Fruit fly (Drosophila melanogaster): ENCODE data around the gene dpr16.

The dpr16 gene

DNA sequence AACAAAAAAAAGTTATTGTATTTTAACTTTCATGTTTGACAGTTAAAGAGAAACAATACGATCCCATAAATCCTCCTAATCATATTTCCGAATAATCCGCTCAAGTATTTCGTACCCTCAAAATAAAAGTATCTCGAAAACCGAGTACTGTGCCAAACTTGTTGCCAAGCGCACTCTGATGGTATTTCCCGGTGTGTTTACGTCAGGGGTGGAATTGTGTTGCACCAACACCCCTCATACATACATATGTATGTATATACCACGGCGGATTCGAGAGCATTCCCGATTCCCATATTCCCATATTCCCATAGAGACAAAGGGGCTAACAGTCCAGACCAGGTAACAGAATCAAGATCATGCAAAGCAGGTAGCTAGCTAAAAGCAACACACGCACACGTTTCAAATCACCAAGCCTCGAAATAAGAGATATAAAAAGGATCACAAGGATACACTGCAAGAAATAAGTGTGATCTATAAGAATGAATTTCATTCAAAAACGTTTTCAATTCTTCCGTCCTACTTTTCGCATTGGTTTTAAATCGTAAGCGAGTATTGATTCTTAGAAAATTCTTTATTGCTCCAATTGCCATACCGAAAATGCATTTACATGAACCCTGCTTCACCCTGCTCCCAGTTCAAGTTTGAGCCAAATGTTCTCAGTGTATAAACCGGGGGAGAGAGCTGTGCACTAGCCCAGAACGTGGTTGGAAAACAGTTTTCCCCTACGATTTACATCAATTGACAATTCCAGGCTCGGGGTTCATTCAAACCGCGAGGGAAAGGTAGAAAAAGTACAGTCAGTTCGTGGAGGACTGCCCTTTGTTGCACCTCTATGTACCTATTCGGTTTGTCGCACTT is 61.4 kb downstream of the dpr16 start (continued):
- TF ChIP-seq hb (GFP tag; IDR thresholded peaks at IDR 0.05; ENCODE audit: partially characterized antibody) (no peak), Sry-β (GFP tag; optimal IDR thresholded peaks at IDR 0.05) (peak; percentile 19), da (GFP tag; optimal IDR thresholded peaks at IDR 0.05) (peak; percentile 34), Hr51 (GFP tag; optimal IDR thresholded peaks at IDR 0.05) (peak; percentile 23 to 82), CG4424 (GFP tag; optimal IDR thresholded peaks at IDR 0.05) (peak; percentile 85), Dip3 (GFP tag; optimal IDR thresholded peaks at IDR 0.05) (peak; percentile 18), CG18011 (GFP tag; optimal IDR thresholded peaks at IDR 0.05) (no peak), CG30020 (tag; optimal IDR thresholded peaks at IDR 0.05) (peak; percentile 60), gsb-n (tag; optimal IDR thresholded peaks at IDR 0.05) (peak; percentile 88), sens-2 (GFP tag; IDR thresholded peaks at IDR 0.05) (peak; percentile 64), CG5953 (GFP tag; IDR thresholded peaks at IDR 0.05) (no peak), Hr39 (optimal IDR thresholded peaks at IDR 0.05) (no peak), Bdp1 (GFP tag; optimal IDR thresholded peaks at IDR 0.05) (peak; percentile 75), Neu2 (GFP tag; optimal IDR thresholded peaks at IDR 0.05; ENCODE audit: borderline replicate concordance) (peak; percentile 90), CG7839 (tag; optimal IDR thresholded peaks at IDR 0.05) (peak; percentile 74), hkb (optimal IDR thresholded peaks at IDR 0.05) (no peak), hkb (GFP tag; IDR thresholded peaks at IDR 0.05) (peak; percentile 40; the same call in 1 of the 2 replicates), CG4707 (GFP tag; optimal IDR thresholded peaks at IDR 0.05) (peak; percentile 63), NC2α (GFP tag; optimal IDR thresholded peaks at IDR 0.05) (peak; percentile 51), amos (GFP tag; IDR thresholded peaks at IDR 0.05; ENCODE audit: partially characterized antibody) (no peak), CG1529 (GFP tag; optimal IDR thresholded peaks at IDR 0.05) (peak; percentile 70), CG12155 (GFP tag; optimal IDR thresholded peaks at IDR 0.05) (peak; percentile 59), CG12236 (GFP tag; optimal IDR thresholded peaks at IDR 0.05) (peak; percentile 84), Deaf1 (tag; optimal IDR thresholded peaks at IDR 0.05) (no peak), jumu (GFP tag; optimal IDR thresholded peaks at IDR 0.05) (peak; percentile 84), HLH3B (GFP tag; IDR thresholded peaks at IDR 0.05) (no peak), Trl (optimal IDR thresholded peaks at IDR 0.05) (no peak), Trl (GFP tag; optimal IDR thresholded peaks at IDR 0.05) (peak; percentile 84), pfk (GFP tag; optimal IDR thresholded peaks at IDR 0.05) (no peak), CG11247 (GFP tag; IDR thresholded peaks at IDR 0.05) (peak; percentile 54), CG4282 (GFP tag; optimal IDR thresholded peaks at IDR 0.05) (peak; percentile 28), Six4 (GFP tag; optimal IDR thresholded peaks at IDR 0.05) (peak; percentile 80), ash1 (GFP tag; optimal IDR thresholded peaks at IDR 0.05) (no peak), CG15479 (GFP tag; optimal IDR thresholded peaks at IDR 0.05) (peak; percentile 97), sens (GFP tag) (peak; percentile 98), cad (GFP tag; optimal IDR thresholded peaks at IDR 0.05) (no peak), HmgD (GFP tag; optimal IDR thresholded peaks at IDR 0.05) (peak; percentile 14), fd102C (GFP tag; optimal IDR thresholded peaks at IDR 0.05) (peak; percentile 96), CG10321 (GFP tag; IDR thresholded peaks at IDR 0.05) (no peak), pum (GFP tag; optimal IDR thresholded peaks at IDR 0.05) (peak; percentile 85), CG18262 (tag; optimal IDR thresholded peaks at IDR 0.05) (peak; percentile 95), wor (GFP tag; IDR thresholded peaks at IDR 0.05) (no peak), ftz-f1 (GFP tag; optimal IDR thresholded peaks at IDR 0.05) (no peak), Rx (GFP tag; IDR thresholded peaks at IDR 0.05) (peak; percentile 52; the same call in 1 of the 2 replicates), grn (GFP tag; optimal IDR thresholded peaks at IDR 0.05) (peak; percentile 51), bcd (GFP tag; optimal IDR thresholded peaks at IDR 0.05) (peak; percentile 37), rib (GFP tag; IDR thresholded peaks at IDR 0.05) (no peak), CG2889 (GFP tag; IDR thresholded peaks at IDR 0.05) (no peak), sob (GFP tag; IDR thresholded peaks at IDR 0.05) (no peak), dysf (GFP tag; IDR thresholded peaks at IDR 0.05) (peak; percentile 41; the same call in 1 of the 3 replicates), btn (GFP tag; optimal IDR thresholded peaks at IDR 0.05) (peak; percentile 70)

All from whole organism, embryonic.